Fruit fly (Drosophila melanogaster): ENCODE results near the gene CG15579.

CG15579 gene

DNA sequence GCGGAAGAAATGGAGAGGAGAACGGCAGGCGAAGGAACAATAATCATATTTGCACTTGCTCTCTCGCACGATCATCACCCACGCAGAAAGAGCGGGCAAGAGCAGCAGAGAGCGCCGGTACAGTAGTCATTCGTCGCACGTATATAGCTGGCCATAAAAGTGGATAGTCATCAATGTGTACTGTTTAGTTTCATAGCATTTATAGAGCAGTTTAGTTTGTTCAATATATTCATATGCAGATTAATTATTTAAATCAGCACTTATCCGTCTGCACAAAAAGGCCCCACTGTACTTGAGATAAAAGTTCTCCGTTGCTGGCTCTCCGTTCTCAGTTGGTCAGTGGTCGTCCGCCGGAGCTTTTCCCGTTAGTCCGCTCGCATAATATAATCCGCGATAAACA lies 13.2 kb upstream of the CG15579 start (continued):
- TF ChIP-seq disco-r (GFP tag; optimal IDR thresholded peaks at IDR 0.05) (peak; percentile 96), knrl (GFP tag; IDR thresholded peaks at IDR 0.05; ENCODE audit: partially characterized antibody) (0 out of 3 replicates have a peak, but pooled peaks have one; percentile 18), lmd (GFP tag; IDR thresholded peaks at IDR 0.05) (peak; percentile 99), Ssrp (tag; optimal IDR thresholded peaks at IDR 0.05) (peak; percentile 93), CG18476 (GFP tag; optimal IDR thresholded peaks at IDR 0.05) (peak; percentile 94), ham (GFP tag; IDR thresholded peaks at IDR 0.05) (peak; percentile 97), amos (GFP tag; IDR thresholded peaks at IDR 0.05; ENCODE audit: partially characterized antibody) (no peak), CG7745 (tag; optimal IDR thresholded peaks at IDR 0.05) (no peak), CG9609 (GFP tag; optimal IDR thresholded peaks at IDR 0.05) (peak; percentile 98), CG8089 (GFP tag; optimal IDR thresholded peaks at IDR 0.05) (peak; percentile 96), gt (GFP tag; IDR thresholded peaks at IDR 0.05) (peak; percentile 96), eve (GFP tag; optimal IDR thresholded peaks at IDR 0.05) (peak in 1 of 2 experiments; percentile 96), Poxn (GFP tag; IDR thresholded peaks at IDR 0.05) (peak; percentile 99), CG4617 (GFP tag; optimal IDR thresholded peaks at IDR 0.05; ENCODE audit: borderline replicate concordance) (peak; percentile 96), CG18011 (GFP tag; optimal IDR thresholded peaks at IDR 0.05) (peak; percentile 91), CG11247 (GFP tag; IDR thresholded peaks at IDR 0.05) (peak; percentile 99), Nf-YB (GFP tag; optimal IDR thresholded peaks at IDR 0.05) (peak; percentile 81), CG13296 (GFP tag; optimal IDR thresholded peaks at IDR 0.05) (peak; percentile 99), Trl (optimal IDR thresholded peaks at IDR 0.05) (peak; percentile 47 to 90), Trl (GFP tag; optimal IDR thresholded peaks at IDR 0.05) (peak; percentile 97), CG14667 (GFP tag; IDR thresholded peaks at IDR 0.05) (peak; percentile 99), Asciz (GFP tag; optimal IDR thresholded peaks at IDR 0.05) (peak; percentile 93), NfI (GFP tag; optimal IDR thresholded peaks at IDR 0.05) (peak; percentile 99), CG7786 (GFP tag; optimal IDR thresholded peaks at IDR 0.05) (peak; percentile 99), CG6813 (GFP tag; optimal IDR thresholded peaks at IDR 0.05) (peak; percentile 98), CG3838 (GFP tag; optimal IDR thresholded peaks at IDR 0.05) (peak; percentile 94), CG8290 (GFP tag; optimal IDR thresholded peaks at IDR 0.05) (peak; percentile 83), CG8290 (tag; optimal IDR thresholded peaks at IDR 0.05) (peak; percentile 10 to 100), CG17359 (tag; optimal IDR thresholded peaks at IDR 0.05) (peak; percentile 98), CG8924 (tag; optimal IDR thresholded peaks at IDR 0.05) (peak; percentile 97), bcd (GFP tag; optimal IDR thresholded peaks at IDR 0.05) (peak; percentile 99), CG3847 (GFP tag; IDR thresholded peaks at IDR 0.05) (peak; percentile 99), CG16779 (GFP tag; IDR thresholded peaks at IDR 0.05) (peak; percentile 99), sens (GFP tag) (peak; percentile 99), Ravus (GFP tag; IDR thresholded peaks at IDR 0.05) (peak; percentile 99), ab (GFP tag; optimal IDR thresholded peaks at IDR 0.05) (peak; percentile 96), slp2 (GFP tag; optimal IDR thresholded peaks at IDR 0.05) (peak; percentile 97), CG2120 (GFP tag; optimal IDR thresholded peaks at IDR 0.05) (peak; percentile 100), sr (GFP tag; IDR thresholded peaks at IDR 0.05) (peak; percentile 98), Med (GFP tag) (peak; percentile 100), Meics (GFP tag; optimal IDR thresholded peaks at IDR 0.05) (peak; percentile 98), CG9797 (GFP tag; optimal IDR thresholded peaks at IDR 0.05) (peak; percentile 43), ems (GFP tag; optimal IDR thresholded peaks at IDR 0.05) (peak; percentile 98), Oaz (GFP tag; IDR thresholded peaks at IDR 0.05) (peak; percentile 98), CG1647 (GFP tag; optimal IDR thresholded peaks at IDR 0.05) (peak; percentile 97), salm (tag; optimal IDR thresholded peaks at IDR 0.05) (peak; percentile 94), CG9932 (GFP tag; IDR thresholded peaks at IDR 0.05) (peak; percentile 100), onecut (GFP tag; IDR thresholded peaks at IDR 0.05) (peak; percentile 95), CG9727 (GFP tag; optimal IDR thresholded peaks at IDR 0.05) (peak; percentile 94), CG6175 (GFP tag; IDR thresholded peaks at IDR 0.05) (peak; percentile 98), CG17186 (GFP tag; optimal IDR thresholded peaks at IDR 0.05) (peak; percentile 89), CG3726 (GFP tag; IDR thresholded peaks at IDR 0.05) (peak; percentile 98)

Measured in whole organism, embryonic.